Fruit fly (Drosophila melanogaster) whole organism, embryonic: ENCODE measurements around the gene Sfp33A4.
A peak's percentile ranks its signal among the peaks of the same experiment; 100 is the strongest.

Source experiments
- Ada2b ChIP-seq: fragments of 200-800 bp; sonication (Bioruptor generic); IDR thresholded peaks from 2 replicates; pipeline ENCODE4 v1.3.6; 2022; ENCODE audit warnings: missing biosample characterization, missing genetic modification characterization
- Adf1 ChIP-seq: fragments of 200-800 bp; sonication (Bioruptor generic); IDR thresholded peaks from 2 replicates; pipeline ENCODE4 v1.3.6; 2022; ENCODE audit warnings: missing biosample characterization, missing genetic modification characterization
- Awh ChIP-seq: fragments of 200-800 bp; sonication (Bioruptor generic); IDR thresholded peaks from 2 replicates; pipeline ENCODE4, ENCODE4 v1.3.6; 2022; ENCODE audit warnings: missing biosample characterization, missing genetic modification characterization
- CG11398 ChIP-seq: fragments of 200-800 bp; sonication (Bioruptor generic); optimal IDR thresholded peaks from 2 replicates; lab custom pipeline; 2016; ENCODE audit warnings: missing biosample characterization, missing genetic modification characterization
- CG11456 ChIP-seq: fragments of 200-800 bp; sonication (Bioruptor generic); IDR thresholded peaks from 3 replicates; pipeline ENCODE4 v1.3.6; 2022; ENCODE audit warnings: missing biosample characterization, missing genetic modification characterization
- CG12744 ChIP-seq: fragments of 200-800 bp; sonication (Bioruptor generic); optimal IDR thresholded peaks from 2 replicates; lab custom pipeline; 2016; ENCODE audit warnings: missing biosample characterization, missing genetic modification characterization
- CG12769 ChIP-seq: fragments of 200-800 bp; sonication (Bioruptor generic); optimal IDR thresholded peaks from 2 replicates; lab custom pipeline; 2019; ENCODE audit warnings: missing biosample characterization, mild to moderate bottlenecking, missing genetic modification characterization, moderate library complexity
- CG12942 ChIP-seq: fragments of 200-800 bp; sonication (Bioruptor generic); optimal IDR thresholded peaks from 3 replicates; lab custom pipeline; 2016; ENCODE audit warnings: missing biosample characterization, missing genetic modification characterization
- CG13894 ChIP-seq: fragments of 200-800 bp; sonication (Bioruptor generic); optimal IDR thresholded peaks from 3 replicates; lab custom pipeline; 2018; ENCODE audit warnings: missing biosample characterization, mild to moderate bottlenecking, missing genetic modification characterization, moderate library complexity
- CG14441 ChIP-seq: fragments of 200-800 bp; sonication (Bioruptor generic); IDR thresholded peaks from 2 replicates; pipeline ENCODE4 v1.3.6; 2022; ENCODE audit warnings: missing biosample characterization, missing genetic modification characterization
- CG15514 ChIP-seq: fragments of 200-800 bp; sonication (Bioruptor generic); optimal IDR thresholded peaks from 3 replicates; lab custom pipeline; 2017; ENCODE audit warnings: missing biosample characterization, missing genetic modification characterization, mild to moderate bottlenecking, moderate library complexity, missing genetic modification reagents
- CG30020 ChIP-seq: fragments of 200-800 bp; optimal IDR thresholded peaks from 2 replicates; lab custom pipeline; 2019; ENCODE audit warnings: missing biosample characterization, mild to moderate bottlenecking, missing genetic modification characterization, moderate library complexity
- CG30431 ChIP-seq: fragments of 200-800 bp; sonication (Bioruptor generic); optimal IDR thresholded peaks from 2 replicates; lab custom pipeline; 2017; ENCODE audit warnings: missing biosample characterization, missing genetic modification characterization
- CG4328 ChIP-seq: fragments of 200-800 bp; sonication (Bioruptor generic); optimal IDR thresholded peaks from 3 replicates; lab custom pipeline; 2017; ENCODE audit warnings: missing biosample characterization, missing genetic modification reagents, missing genetic modification characterization
- CG6689 ChIP-seq: fragments of 200-800 bp; sonication (Bioruptor generic); IDR thresholded peaks from 2 replicates; pipeline ENCODE4 v1.3.6; 2022; ENCODE audit warnings: missing biosample characterization, missing genetic modification characterization
- CG8290 ChIP-seq, 3 experiments: fragments of 200-800 bp; sonication (Bioruptor generic); optimal IDR thresholded peaks; 2 replicates each; lab custom pipeline; 2016 to 2019; ENCODE audit warnings: missing biosample characterization in 3 of 3, missing genetic modification characterization in 3 of 3, mild to moderate bottlenecking in 2 of 3, moderate library complexity in 1 of 3
- CG9727 ChIP-seq: fragments of 200-800 bp; sonication (Bioruptor generic); optimal IDR thresholded peaks from 3 replicates; lab custom pipeline; 2017; ENCODE audit warnings: missing biosample characterization, mild to moderate bottlenecking, missing genetic modification characterization
- CG9932 ChIP-seq: fragments of 200-800 bp; sonication (Bioruptor generic); IDR thresholded peaks from 2 replicates; pipeline ENCODE4 v1.3.6; 2022; ENCODE audit warnings: missing biosample characterization, missing genetic modification characterization
- CoRest ChIP-seq: fragments of 200-800 bp; sonication (Bioruptor generic); optimal IDR thresholded peaks from 3 replicates; lab custom pipeline; 2018; ENCODE audit warnings: missing biosample characterization, mild to moderate bottlenecking, missing genetic modification characterization, moderate library complexity
- Deaf1 ChIP-seq: fragments of 200-800 bp; optimal IDR thresholded peaks from 3 replicates; lab custom pipeline; 2019; ENCODE audit warnings: missing biosample characterization, mild to moderate bottlenecking, missing genetic modification characterization, moderate library complexity
- HLHmδ ChIP-seq: fragments of 200-800 bp; sonication (Bioruptor generic); optimal IDR thresholded peaks from 2 replicates; lab custom pipeline; 2018; ENCODE audit warnings: missing biosample characterization, mild to moderate bottlenecking, missing genetic modification characterization, moderate library complexity
- Hmr ChIP-seq: fragments of 200-800 bp; sonication (Bioruptor generic); optimal IDR thresholded peaks from 3 replicates; lab custom pipeline; 2017; ENCODE audit warnings: mild to moderate bottlenecking, missing biosample characterization, missing genetic modification reagents, missing genetic modification characterization
- Hr51 ChIP-seq, 2 experiments: fragments of 200-800 bp; sonication (Bioruptor generic); optimal IDR thresholded peaks; 2 replicates in 1 of 2; 3 replicates in 1 of 2; lab custom pipeline; 2016 to 2018; ENCODE audit warnings: missing biosample characterization in 2 of 2, missing genetic modification characterization in 2 of 2, mild to moderate bottlenecking in 1 of 2, moderate library complexity in 1 of 2
- Jarid2 ChIP-seq: fragments of 200-800 bp; sonication (Bioruptor generic); optimal IDR thresholded peaks from 3 replicates; lab custom pipeline; 2017; ENCODE audit warnings: mild to moderate bottlenecking, missing biosample characterization, missing genetic modification reagents, missing genetic modification characterization
- Meics ChIP-seq: fragments of 200-800 bp; sonication (Bioruptor generic); optimal IDR thresholded peaks from 2 replicates; lab custom pipeline; 2017; ENCODE audit warnings: missing biosample characterization, mild to moderate bottlenecking, missing genetic modification characterization
- Optix ChIP-seq: fragments of 200-800 bp; sonication (Bioruptor generic); IDR thresholded peaks from 3 replicates; pipeline ENCODE4 v1.3.6; 2022; ENCODE audit warnings: missing biosample characterization, missing genetic modification characterization
- Sox102F ChIP-seq: fragments of 200-800 bp; sonication (Bioruptor generic); optimal IDR thresholded peaks from 2 replicates; lab custom pipeline; 2018; ENCODE audit warnings: missing biosample characterization, mild to moderate bottlenecking, missing genetic modification characterization, moderate library complexity
- ato ChIP-seq: fragments of 200-800 bp; sonication (Bioruptor generic); IDR thresholded peaks from 2 replicates; pipeline ENCODE4 v1.3.6; 2022; ENCODE audit warnings: missing biosample characterization, missing genetic modification characterization; ENCODE audit not compliant: partially characterized antibody
- az2 ChIP-seq: fragments of 200-800 bp; sonication (Bioruptor generic); optimal IDR thresholded peaks from 3 replicates; lab custom pipeline; 2016; ENCODE audit warnings: missing biosample characterization, missing genetic modification characterization
- cg ChIP-seq: fragments of 200-800 bp; sonication (Bioruptor generic); optimal IDR thresholded peaks from 3 replicates; lab custom pipeline; 2019; ENCODE audit warnings: missing biosample characterization, mild to moderate bottlenecking, missing genetic modification characterization, moderate library complexity
- chinmo ChIP-seq: fragments of 200-800 bp; sonication (Bioruptor generic); IDR thresholded peaks from 4 replicates; pipeline ENCODE4 v1.3.6; 2022; ENCODE audit warnings: missing biosample characterization, missing genetic modification characterization; ENCODE audit not compliant: partially characterized antibody
- crp ChIP-seq, 2 experiments: fragments of 200-800 bp; sonication (Bioruptor generic); optimal IDR thresholded peaks; 2 replicates in 1 of 2; 3 replicates in 1 of 2; lab custom pipeline; 2017; ENCODE audit warnings: missing biosample characterization in 2 of 2, missing genetic modification characterization in 2 of 2, mild to moderate bottlenecking in 1 of 2, moderate library complexity in 1 of 2
- dmrt99B ChIP-seq: fragments of 200-800 bp; sonication (Bioruptor generic); optimal IDR thresholded peaks from 2 replicates; lab custom pipeline; 2018; ENCODE audit warnings: missing biosample characterization, mild to moderate bottlenecking, missing genetic modification characterization, moderate library complexity
- gem ChIP-seq: fragments of 200-800 bp; sonication (Bioruptor generic); optimal IDR thresholded peaks from 2 replicates; lab custom pipeline; 2019; ENCODE audit warnings: missing biosample characterization, mild to moderate bottlenecking, missing genetic modification characterization, moderate library complexity
- ken ChIP-seq: fragments of 200-800 bp; sonication (Bioruptor generic); IDR thresholded peaks from 3 replicates; pipeline ENCODE4 v1.3.6; 2022; ENCODE audit warnings: missing biosample characterization, missing genetic modification characterization
- lab ChIP-seq: fragments of 200-800 bp; sonication (Bioruptor generic); optimal IDR thresholded peaks from 3 replicates; lab custom pipeline; 2017; ENCODE audit warnings: missing biosample characterization, missing genetic modification characterization, mild to moderate bottlenecking, moderate library complexity, missing genetic modification reagents
- sd ChIP-seq: fragments of 200-800 bp; sonication (Bioruptor generic); optimal IDR thresholded peaks from 3 replicates; lab custom pipeline; 2018; ENCODE audit warnings: missing biosample characterization, mild to moderate bottlenecking, missing genetic modification characterization, moderate library complexity
- slbo ChIP-seq: fragments of 200-800 bp; sonication (Bioruptor generic); IDR thresholded peaks from 2 replicates; pipeline ENCODE4 v1.3.6; 2022; ENCODE audit warnings: missing biosample characterization, missing genetic modification characterization
- slp2 ChIP-seq: fragments of 200-800 bp; sonication (Bioruptor generic); optimal IDR thresholded peaks from 2 replicates; lab custom pipeline; 2016; ENCODE audit warnings: missing biosample characterization, missing genetic modification characterization
- stc ChIP-seq: fragments of 200-800 bp; sonication (Bioruptor generic); IDR thresholded peaks from 2 replicates; pipeline ENCODE4 v1.3.6; 2022; ENCODE audit warnings: missing biosample characterization, missing genetic modification characterization
- tna ChIP-seq: fragments of 200-800 bp; sonication (Bioruptor generic); IDR thresholded peaks from 2 replicates; pipeline ENCODE4 v1.3.6; 2022; ENCODE audit warnings: missing biosample characterization, missing genetic modification characterization; ENCODE audit not compliant: partially characterized antibody
- unpg ChIP-seq: fragments of 200-800 bp; sonication (Bioruptor generic); optimal IDR thresholded peaks from 3 replicates; lab custom pipeline; 2018; ENCODE audit warnings: missing biosample characterization, mild to moderate bottlenecking, missing genetic modification characterization, moderate library complexity

Sfp33A4 gene

DNA sequence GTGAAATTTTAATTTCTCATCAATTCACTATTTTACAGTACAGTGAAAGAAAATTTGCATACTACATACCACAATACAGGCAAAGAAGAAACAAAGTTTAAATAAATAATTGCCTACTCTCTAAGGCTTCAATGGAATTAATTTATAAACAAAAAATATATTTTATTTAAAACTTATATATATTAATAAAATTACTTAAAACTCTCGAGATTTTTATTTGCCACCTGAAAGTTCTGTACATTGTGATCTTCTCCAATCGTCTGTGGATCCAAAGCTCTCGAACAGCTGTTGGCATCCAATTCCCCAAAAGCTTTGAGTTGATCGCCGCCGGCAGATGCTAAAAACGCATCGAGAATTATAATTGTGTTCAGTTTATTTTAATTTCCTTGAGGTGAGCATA is 12.6 kb downstream of the Sfp33A4 start, which contains the start of gene Mal-B2:
Gene Mal-B2, plus strand, starts transcription at position 301 of the 400 bp plus-strand sequence.
- TF ChIP-seq dmrt99B (peak; percentile 7), HLHmδ (GFP tag; lab: Kevin White, UChicago) (no peak), CG6689 (peak; percentile 39; the same call in 1 of the 2 replicates), CG12942 (GFP tag; lab: Kevin White, UChicago) (no peak), Meics (GFP tag; lab: Kevin White, UChicago) (peak; percentile 2), Optix (no peak), Hr51 (GFP tag; optimal IDR thresholded peaks at IDR 0.05; lab: Kevin White, UChicago) (peak in 1 of 2 experiments; percentile 15), Sox102F (GFP tag; lab: Kevin White, UChicago) (peak; percentile 29), slbo (GFP tag; lab: Robert Waterston, UW) (0 out of 2 replicates have a peak, but pooled peaks have one; percentile 25), gem (tag; lab: Kevin White, UChicago) (peak; percentile 47), crp (GFP tag; optimal IDR thresholded peaks at IDR 0.05; lab: Kevin White, UChicago) (peak in 1 of 2 experiments; percentile 22), CG30020 (tag; lab: Kevin White, UChicago) (no peak), CG9727 (GFP tag; lab: Kevin White, UChicago) (no peak), az2 (no peak)

DNA sequence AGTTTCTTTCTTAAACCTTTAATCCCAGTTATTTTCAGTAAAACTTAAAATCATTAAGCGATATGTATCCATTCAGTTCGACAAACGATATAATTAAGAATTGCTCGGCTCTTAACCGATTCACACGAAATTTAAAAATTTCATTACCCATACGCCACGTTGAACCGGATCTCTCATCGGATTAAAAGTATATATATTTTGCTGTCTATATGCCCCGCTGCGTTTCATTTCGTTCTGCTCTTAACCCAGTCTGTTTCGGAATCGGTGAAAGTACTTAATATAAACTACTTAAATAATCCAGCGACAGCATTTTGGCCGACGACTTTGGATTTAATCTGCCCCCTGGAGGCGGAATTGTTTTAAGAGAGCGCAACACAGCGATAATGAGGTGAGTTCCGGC is 16.1 kb downstream of the Sfp33A4 start, which contains the start of gene CG42751:
Gene CG42751, plus strand, starts transcription at position 301 of the 400 bp plus-strand sequence.
- TF ChIP-seq slp2 (GFP tag; lab: Kevin White, UChicago) (no peak), sd (tag; lab: Kevin White, UChicago) (no peak), CG11398 (GFP tag; lab: Kevin White, UChicago) (no peak), CoRest (tag; lab: Kevin White, UChicago) (no peak), CG4328 (GFP tag; lab: Kevin White, UChicago) (no peak)

DNA sequence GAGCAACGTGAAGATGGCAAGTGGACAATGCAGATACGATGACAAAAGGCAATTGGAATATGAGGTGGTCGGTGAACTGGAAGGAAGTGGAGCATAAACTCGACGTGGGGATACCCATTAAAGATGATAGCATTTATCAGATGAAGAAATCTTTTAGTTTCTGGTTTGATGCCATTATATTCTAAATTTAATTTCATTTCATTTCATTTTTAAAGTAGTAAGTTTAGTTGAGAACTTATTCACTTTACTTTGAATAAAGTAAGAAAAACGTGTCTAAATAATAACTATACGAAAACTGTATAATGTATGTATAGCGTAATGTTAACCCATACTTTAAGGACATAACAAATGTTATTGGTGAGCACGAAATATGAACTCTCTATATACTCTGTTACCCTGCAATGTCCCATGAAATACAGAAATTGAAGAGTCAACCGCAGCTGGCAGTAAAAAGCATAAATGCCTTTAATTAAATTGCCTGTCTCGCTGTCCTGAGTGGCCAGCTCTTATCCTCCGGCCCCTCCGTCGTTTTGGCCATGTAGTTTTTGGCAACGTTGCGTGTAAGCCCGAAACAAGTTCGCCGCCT is 33.9 kb downstream of the Sfp33A4 start:
- TF ChIP-seq CG11456 (GFP tag; lab: Robert Waterston, UW) (0 out of 3 replicates have a peak, but pooled peaks have one; percentile 9), CG14441 (GFP tag; lab: Robert Waterston, UW) (no peak)
- TF ChIP-seq, all 482 proteins: peak for 1

DNA sequence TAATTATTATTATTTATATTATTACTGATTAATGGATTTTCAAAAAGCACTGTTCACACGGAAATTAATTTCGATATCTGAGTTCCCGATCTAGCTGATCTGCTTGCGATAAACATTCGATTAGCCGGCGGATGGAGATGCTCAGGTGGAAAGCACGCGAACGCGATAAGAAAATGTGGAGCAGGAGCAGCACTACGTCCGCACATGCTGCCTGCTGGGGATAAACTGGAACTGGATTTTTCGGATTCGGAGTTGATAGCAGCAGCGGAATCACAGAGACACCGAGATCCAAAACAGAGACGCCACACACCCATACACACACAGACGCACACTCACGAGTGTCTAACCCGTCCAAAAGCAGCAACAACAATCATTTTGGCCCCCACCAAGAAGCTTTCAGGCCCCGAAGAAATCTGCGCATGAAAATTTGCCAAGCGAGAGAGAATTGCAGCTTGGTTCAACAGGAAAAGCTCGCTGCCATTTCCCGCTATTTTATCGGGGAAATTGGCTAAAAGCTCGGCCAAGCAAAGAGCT is 37.3 kb downstream of the Sfp33A4 start:
- TF ChIP-seq chinmo (GFP tag; lab: Robert Waterston, UW): peak; percentile 52; the same call in 1 of the 4 replicates
- no peak for TF ChIP-seq stc (GFP tag; lab: Robert Waterston, UW)
- no peak for TF ChIP-seq ato
- TF ChIP-seq tna (GFP tag; lab: Robert Waterston, UW): 0 out of 2 replicates have a peak, but pooled peaks have one; percentile 10
- TF ChIP-seq unpg: no peak
- TF ChIP-seq CG30431 (GFP tag; lab: Kevin White, UChicago): no peak
- peak; percentile 2 for TF ChIP-seq lab (GFP tag; lab: Kevin White, UChicago)
- no peak for TF ChIP-seq Ada2b (GFP tag; lab: Robert Waterston, UW)
- TF ChIP-seq Jarid2 (GFP tag; lab: Kevin White, UChicago): peak; percentile 31
- no peak for TF ChIP-seq CG12744 (GFP tag; lab: Kevin White, UChicago)
- TF ChIP-seq CG15514 (GFP tag; lab: Kevin White, UChicago): peak; percentile 72
- TF ChIP-seq CG8290 (GFP tag; optimal IDR thresholded peaks at IDR 0.05; lab: Kevin White, UChicago): no peak
- TF ChIP-seq CG8290 (tag; optimal IDR thresholded peaks at IDR 0.05; lab: Kevin White, UChicago): peak in 1 of 2 experiments; percentile 6
- TF ChIP-seq Adf1 (GFP tag; lab: Robert Waterston, UW): peak; percentile 26; the same call in 1 of the 2 replicates
- peak; percentile 43 for TF ChIP-seq CG12769
- peak; percentile 3 for TF ChIP-seq Hmr (GFP tag; lab: Kevin White, UChicago)
- 0 out of 2 replicates have a peak, but pooled peaks have one; percentile 23 for TF ChIP-seq CG9932 (GFP tag; lab: Robert Waterston, UW)
- peak; percentile 16 for TF ChIP-seq cg (GFP tag; lab: Kevin White, UChicago)
- peak; percentile 33 for TF ChIP-seq Deaf1 (tag; lab: Kevin White, UChicago)
- 0 out of 3 replicates have a peak, but pooled peaks have one; percentile 25 for TF ChIP-seq ken
- peak; percentile 44 for TF ChIP-seq CG13894
- no peak for TF ChIP-seq Awh (GFP tag; lab: Robert Waterston, UW)
